Fruit fly (Drosophila melanogaster): Measurements from ENCODE around the gene CG4768.

CG4768 gene

DNA sequence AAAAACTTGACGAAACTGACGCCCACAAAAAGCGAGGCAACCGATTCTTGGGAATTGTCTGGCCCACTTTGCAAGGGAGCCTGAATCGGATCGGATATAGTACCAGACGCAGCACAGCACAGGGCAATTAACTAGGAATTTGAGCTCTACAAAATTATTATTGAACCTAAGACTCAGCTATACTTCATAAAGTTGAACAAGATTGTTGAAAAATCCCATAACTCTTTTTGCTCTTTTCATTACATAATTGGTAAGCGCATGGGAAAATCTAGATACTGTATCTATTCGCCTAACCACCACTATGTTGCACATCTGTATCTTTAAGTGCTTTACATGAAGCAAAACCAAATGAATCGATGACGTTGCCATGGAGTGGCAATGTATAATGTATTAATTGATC is 41.2 kb downstream of the CG4768 start (continued):
- TF ChIP-seq Poxn (GFP tag; IDR thresholded peaks at IDR 0.05) (no peak), CG1647 (GFP tag; optimal IDR thresholded peaks at IDR 0.05) (peak; percentile 63), CG10366 (GFP tag; IDR thresholded peaks at IDR 0.05) (peak; percentile 79), ssp (GFP tag; IDR thresholded peaks at IDR 0.05) (no peak), bab2 (GFP tag; optimal IDR thresholded peaks at IDR 0.05) (peak; percentile 62), cas (GFP tag; IDR thresholded peaks at IDR 0.05) (no peak), CG31224 (GFP tag; IDR thresholded peaks at IDR 0.05) (no peak), CG1024 (GFP tag; IDR thresholded peaks at IDR 0.05) (peak; percentile 61), CG9215 (GFP tag; IDR thresholded peaks at IDR 0.05) (peak; percentile 53), Side (GFP tag; optimal IDR thresholded peaks at IDR 0.05) (peak; percentile 50), CG31441 (GFP tag; IDR thresholded peaks at IDR 0.05) (peak; percentile 87), onecut (GFP tag; IDR thresholded peaks at IDR 0.05) (peak; percentile 67), Camta (GFP tag; optimal IDR thresholded peaks at IDR 0.05) (peak; percentile 80), seq (GFP tag; IDR thresholded peaks at IDR 0.05) (no peak), Awh (GFP tag; IDR thresholded peaks at IDR 0.05) (peak; percentile 74), ac (GFP tag; optimal IDR thresholded peaks at IDR 0.05) (no peak), dmrt11E (tag; optimal IDR thresholded peaks at IDR 0.05) (peak; percentile 30), CG8281 (tag; optimal IDR thresholded peaks at IDR 0.05) (peak; percentile 63), Chrac-16 (GFP tag; optimal IDR thresholded peaks at IDR 0.05) (peak; percentile 61), CG11247 (GFP tag; IDR thresholded peaks at IDR 0.05) (peak; percentile 75), Neu2 (GFP tag; optimal IDR thresholded peaks at IDR 0.05; ENCODE audit: borderline replicate concordance) (no peak), CG34422 (GFP tag; IDR thresholded peaks at IDR 0.05) (peak; percentile 61; the same call in 1 of the 3 replicates), CG9727 (GFP tag; optimal IDR thresholded peaks at IDR 0.05) (peak; percentile 67), Drgx (GFP tag; IDR thresholded peaks at IDR 0.05) (peak; percentile 86), h (optimal IDR thresholded peaks at IDR 0.05) (no peak), CG6791 (GFP tag; IDR thresholded peaks at IDR 0.05; ENCODE audit: partially characterized antibody) (no peak), Taf1 (GFP tag; IDR thresholded peaks at IDR 0.05) (no peak), Dek (tag; optimal IDR thresholded peaks at IDR 0.05) (peak; percentile 27)

DNA sequence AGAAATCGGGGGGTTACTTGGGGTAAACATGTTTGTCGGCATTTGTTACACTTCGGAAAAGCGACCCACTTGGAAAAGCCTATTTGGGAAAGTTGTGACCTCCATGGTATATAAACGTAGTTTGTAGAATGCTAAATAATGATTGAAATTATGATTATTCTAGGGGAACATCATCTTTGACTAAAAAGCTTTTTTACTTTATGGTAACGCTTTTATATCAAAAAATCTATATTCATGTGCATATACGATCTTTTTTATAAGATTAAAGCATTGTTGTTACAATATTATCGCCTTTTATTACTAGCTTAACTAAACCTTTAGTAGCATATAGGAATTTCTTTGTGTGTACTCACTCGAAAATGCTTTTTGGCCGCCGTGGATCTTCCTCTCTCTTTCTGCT is 42.3 kb downstream of the CG4768 start:
- TF ChIP-seq CG14710 (tag; optimal IDR thresholded peaks at IDR 0.05) (no peak), CG11247 (GFP tag; IDR thresholded peaks at IDR 0.05) (no peak), tap (tag; optimal IDR thresholded peaks at IDR 0.05) (no peak), stwl (tag; optimal IDR thresholded peaks at IDR 0.05) (no peak), CG2712 (tag; optimal IDR thresholded peaks at IDR 0.05) (peak; percentile 57), CG12744 (GFP tag; optimal IDR thresholded peaks at IDR 0.05) (no peak), CG8290 (GFP tag; optimal IDR thresholded peaks at IDR 0.05) (no peak), CG8290 (tag; optimal IDR thresholded peaks at IDR 0.05) (no peak), Fer3 (tag; optimal IDR thresholded peaks at IDR 0.05) (peak; percentile 12), CG14441 (GFP tag; IDR thresholded peaks at IDR 0.05) (peak; percentile 53), Taf1 (GFP tag; IDR thresholded peaks at IDR 0.05) (no peak), pnt (GFP tag; optimal IDR thresholded peaks at IDR 0.05) (no peak), CG4617 (GFP tag; optimal IDR thresholded peaks at IDR 0.05; ENCODE audit: borderline replicate concordance) (no peak), Stat92E (GFP tag; optimal IDR thresholded peaks at IDR 0.05) (no peak), D (optimal IDR thresholded peaks at IDR 0.05) (no peak), D (GFP tag; optimal IDR thresholded peaks at IDR 0.05) (no peak), Nf-YA (GFP tag; IDR thresholded peaks at IDR 0.05) (no peak), Lhr (GFP tag; optimal IDR thresholded peaks at IDR 0.05) (no peak), CG4854 (GFP tag; optimal IDR thresholded peaks at IDR 0.05) (no peak), Vsx1 (GFP tag; optimal IDR thresholded peaks at IDR 0.05) (no peak), CG31365 (tag; optimal IDR thresholded peaks at IDR 0.05) (no peak), wdn (GFP tag; IDR thresholded peaks at IDR 0.05) (no peak), CG18262 (tag; optimal IDR thresholded peaks at IDR 0.05) (peak; percentile 69), bcd (GFP tag; optimal IDR thresholded peaks at IDR 0.05) (peak; percentile 15), CG15011 (GFP tag; optimal IDR thresholded peaks at IDR 0.05) (no peak), CG13424 (tag; optimal IDR thresholded peaks at IDR 0.05) (peak; percentile 60), CG13296 (GFP tag; optimal IDR thresholded peaks at IDR 0.05) (no peak)

Measured in whole organism, embryonic.